ENCODE assay signal across 2 worm cellular contexts in the genomic region with DNA sequence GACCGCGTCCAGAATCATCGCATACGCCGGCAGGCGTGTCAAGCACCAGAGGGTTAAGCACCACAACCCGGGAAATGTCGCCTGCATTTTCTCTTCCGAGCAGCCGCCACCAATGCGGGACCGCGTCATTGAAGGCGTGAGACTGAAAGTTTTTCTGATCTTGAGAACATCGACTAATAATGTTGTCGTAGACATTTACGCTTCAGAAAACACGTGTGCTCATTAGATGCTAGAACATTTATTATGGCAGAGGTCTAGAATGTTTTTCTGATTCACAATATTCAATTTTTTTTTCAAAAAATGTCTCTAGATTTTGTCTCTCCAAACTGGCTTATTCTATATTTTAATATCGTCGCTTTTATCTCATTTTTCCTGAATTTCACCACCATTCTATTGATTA.
TF ChIP-seq lines count a peak whose summit lies in the region.

A gene (plus strand): TSS at position 301 of the 400 bp plus-strand sequence.

TF ChIP-seq in whole organism, L4 larva, 104 proteins besides CTCF, POLR2A, EP300 and RAD21:
- 0 out of 2 replicates have a peak, but pooled peaks have one; percentile 23 for TF ChIP-seq set-16 (GFP tag; IDR thresholded peaks at IDR 0.05; lab: Robert Waterston, UW)
- TF ChIP-seq unc-62 (GFP tag; optimal IDR thresholded peaks at IDR 0.05 in 1 of 2; lab: Kevin White, UChicago), result peak in 1 of 2 experiments; percentile 85
- no peak for TF ChIP-seq unc-62 (tag; optimal IDR thresholded peaks at IDR 0.05; lab: Kevin White, UChicago)
- TF ChIP-seq D1046.2 (GFP tag; IDR thresholded peaks at IDR 0.05; lab: Robert Waterston, UW), result 0 out of 2 replicates have a peak, but pooled peaks have one; percentile 39
- TF ChIP-seq sdz-12 (GFP tag; optimal IDR thresholded peaks at IDR 0.05; lab: Kevin White, UChicago), result no peak
TF ChIP-seq in whole organism, L4 larva: peak in this region for 3.

TF ChIP-seq in whole organism, young adult, 124 proteins besides CTCF, POLR2A, EP300 and RAD21:
- no peak for TF ChIP-seq sdz-38 (tag; optimal IDR thresholded peaks at IDR 0.05; lab: Kevin White, UChicago)
- TF ChIP-seq zfh-2 (GFP tag; conservative IDR thresholded peaks at IDR 0.05; lab: Robert Waterston, UW), result 0 out of 2 replicates have a peak, but pooled peaks have one; percentile 37
- no peak for TF ChIP-seq nfyb-1 (GFP tag; IDR thresholded peaks at IDR 0.05; lab: Robert Waterston, UW)
- no peak for TF ChIP-seq attf-3 (GFP tag; conservative IDR thresholded peaks at IDR 0.05; lab: Robert Waterston, UW)
- no peak for TF ChIP-seq ceh-27 (GFP tag; optimal IDR thresholded peaks at IDR 0.05; lab: Kevin White, UChicago)
- no peak for TF ChIP-seq atf-7 (tag; optimal IDR thresholded peaks at IDR 0.05; lab: Kevin White, UChicago)
TF ChIP-seq in whole organism, young adult: peak in this region for 1.
